Worm (Caenorhabditis elegans): ENCODE measurements around the gene jmjd-5.
A peak's percentile ranks its signal among the peaks of the same experiment; 100 is the strongest.

The jmjd-5 gene

ce11 chrV:11172667-11173066 is 45.4 kb downstream of the jmjd-5 start (continued):
- TF ChIP-seq C16A3.4 (tag; optimal IDR thresholded peaks at IDR 0.05) (no peak), jun-1 (tag; optimal IDR thresholded peaks at IDR 0.05) (no peak), nhr-84 (tag; optimal IDR thresholded peaks at IDR 0.05) (no peak), nhr-90 (tag; optimal IDR thresholded peaks at IDR 0.05; ENCODE audit: poor library complexity) (no peak), hlh-4 (tag; optimal IDR thresholded peaks at IDR 0.05) (no peak), lin-14 (GFP tag; optimal IDR thresholded peaks at IDR 0.05) (peak; percentile 53), ztf-4 (tag; optimal IDR thresholded peaks at IDR 0.05) (no peak)

DNA sequence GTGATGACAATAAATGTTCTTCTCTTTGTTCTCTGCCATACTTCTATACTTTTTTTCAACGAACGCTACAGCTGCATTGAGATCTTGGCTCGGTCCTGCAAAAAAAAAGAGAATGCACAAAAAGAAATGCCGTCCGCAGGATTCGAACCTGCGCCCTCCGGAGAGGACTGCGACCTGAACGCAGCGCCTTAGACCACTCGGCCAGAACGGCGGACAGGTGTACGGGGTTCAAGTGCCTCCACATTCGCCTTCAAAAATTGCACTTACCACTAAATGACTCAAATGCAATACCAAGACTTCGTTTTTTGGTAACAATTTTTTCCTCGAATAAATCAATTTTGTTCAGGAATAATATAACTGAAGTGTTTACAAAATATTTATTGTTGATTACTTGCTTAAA is 47.4 kb downstream of the jmjd-5 start:
- peak; percentile 93 for TF ChIP-seq snpc-4 (tag; optimal IDR thresholded peaks at IDR 0.05)
- TF ChIP-seq nhr-71 (tag; optimal IDR thresholded peaks at IDR 0.05), result peak; percentile 44
- peak; percentile 61 for TF ChIP-seq rnt-1 (tag; optimal IDR thresholded peaks at IDR 0.05)
- TF ChIP-seq lin-35 (GFP tag; optimal IDR thresholded peaks at IDR 0.05), result peak in 1 of 2 experiments; percentile 32
- TF ChIP-seq lin-39 (tag; optimal IDR thresholded peaks at IDR 0.05), result no peak
- peak; percentile 41 for TF ChIP-seq nhr-19 (GFP tag; conservative IDR thresholded peaks at IDR 0.05)
- TF ChIP-seq snu-23 (GFP tag; optimal IDR thresholded peaks at IDR 0.05), result peak; percentile 53
- peak in 1 of 2 experiments; percentile 2 for TF ChIP-seq efl-1 (optimal IDR thresholded peaks at IDR 0.05)
- peak in 1 of 2 experiments; percentile 94 for TF ChIP-seq efl-1 (GFP tag; optimal IDR thresholded peaks at IDR 0.05 in 1 of 2)
- no peak for TF ChIP-seq C16A3.4 (tag; optimal IDR thresholded peaks at IDR 0.05)
- peak; percentile 5 for TF ChIP-seq swsn-7 (tag; optimal IDR thresholded peaks at IDR 0.05)
- TF ChIP-seq ets-5 (GFP tag; IDR thresholded peaks at IDR 0.05), result no peak
- peak; percentile 23 for TF ChIP-seq nhr-90 (tag; optimal IDR thresholded peaks at IDR 0.05; ENCODE audit: poor library complexity)
- peak; percentile 34 for TF ChIP-seq lin-14 (GFP tag; optimal IDR thresholded peaks at IDR 0.05)
- TF ChIP-seq nhr-47 (tag; optimal IDR thresholded peaks at IDR 0.05), result peak; percentile 25
- no peak for TF ChIP-seq hlh-4 (tag; optimal IDR thresholded peaks at IDR 0.05)
- TF ChIP-seq jun-1 (tag; optimal IDR thresholded peaks at IDR 0.05), result no peak
- TF ChIP-seq lsy-2 (tag; optimal IDR thresholded peaks at IDR 0.05), result peak in 1 of 2 experiments; percentile 8
- no peak for TF ChIP-seq mdl-1 (tag; optimal IDR thresholded peaks at IDR 0.05)
- TF ChIP-seq grh-1 (GFP tag; IDR thresholded peaks at IDR 0.05), result no peak

DNA sequence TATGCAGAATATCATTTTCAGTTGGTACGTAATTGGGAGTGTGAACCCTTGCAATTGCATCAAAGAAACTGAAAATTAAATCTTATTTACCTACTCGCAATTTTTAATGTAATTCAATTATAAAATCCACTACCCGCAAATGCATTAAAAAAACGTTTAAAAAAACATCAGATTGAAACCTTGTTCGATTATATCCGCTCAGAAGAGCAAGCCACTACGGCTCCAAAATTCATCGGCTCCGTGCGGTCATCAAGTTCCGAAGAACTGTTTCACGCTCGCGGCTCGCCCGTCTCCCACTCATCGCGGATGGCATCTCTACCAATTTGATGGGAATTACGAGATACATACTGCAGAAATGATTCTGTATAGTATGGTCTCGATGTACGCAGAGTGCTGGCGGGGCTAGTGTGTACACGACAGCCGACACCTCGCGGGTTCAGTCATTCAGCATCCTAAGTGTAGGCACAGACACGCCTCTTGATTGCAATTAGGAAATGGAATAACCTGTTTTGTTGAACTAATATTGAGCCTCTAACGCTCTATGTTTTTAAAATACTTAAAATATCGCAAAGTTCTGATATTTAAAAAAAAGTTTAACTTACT is 48.1 kb downstream of the jmjd-5 start:
- peak; percentile 32 for TF ChIP-seq lin-14 (GFP tag; optimal IDR thresholded peaks at IDR 0.05)
- peak; percentile 32 for TF ChIP-seq snu-23 (GFP tag; optimal IDR thresholded peaks at IDR 0.05)
- peak; percentile 60 for TF ChIP-seq rnt-1 (tag; optimal IDR thresholded peaks at IDR 0.05)
- peak; percentile 96 for TF ChIP-seq snpc-4 (tag; optimal IDR thresholded peaks at IDR 0.05)
- peak; percentile 39 for TF ChIP-seq nhr-47 (tag; optimal IDR thresholded peaks at IDR 0.05)
- TF ChIP-seq grh-1 (GFP tag; IDR thresholded peaks at IDR 0.05), result peak; percentile 68
- peak; percentile 21 for TF ChIP-seq nhr-77 (tag; optimal IDR thresholded peaks at IDR 0.05)
- TF ChIP-seq lsy-2 (tag; optimal IDR thresholded peaks at IDR 0.05), result peak in 1 of 2 experiments; percentile 6
- TF ChIP-seq nhr-85 (tag), result peak; percentile 83
- TF ChIP-seq nhr-90 (tag; optimal IDR thresholded peaks at IDR 0.05; ENCODE audit: poor library complexity), result peak; percentile 67
- TF ChIP-seq elt-2 (tag; optimal IDR thresholded peaks at IDR 0.05), result peak; percentile 56
- TF ChIP-seq nhr-71 (tag; optimal IDR thresholded peaks at IDR 0.05), result peak; percentile 69
- TF ChIP-seq nhr-19 (GFP tag; conservative IDR thresholded peaks at IDR 0.05), result peak; percentile 71
- peak; percentile 47 for TF ChIP-seq swsn-7 (tag; optimal IDR thresholded peaks at IDR 0.05)
- peak in 1 of 2 experiments; percentile 19 for TF ChIP-seq efl-1 (optimal IDR thresholded peaks at IDR 0.05)
- peak in 1 of 2 experiments; percentile 72 for TF ChIP-seq efl-1 (GFP tag; optimal IDR thresholded peaks at IDR 0.05 in 1 of 2)
- TF ChIP-seq nhr-20 (tag; optimal IDR thresholded peaks at IDR 0.05), result peak; percentile 59

ce11 chrV:11176693-11177304 is 49.5 kb downstream of the jmjd-5 start:
- TF ChIP-seq mdl-1 (tag; optimal IDR thresholded peaks at IDR 0.05) (peak in 1 of 2 experiments; percentile 16), grh-1 (GFP tag; IDR thresholded peaks at IDR 0.05) (peak; percentile 46), nhr-20 (tag; optimal IDR thresholded peaks at IDR 0.05) (peak; percentile 74), nhr-47 (tag; optimal IDR thresholded peaks at IDR 0.05) (peak; percentile 76), xbp-1 (tag; optimal IDR thresholded peaks at IDR 0.05) (peak; percentile 10), lin-39 (tag; optimal IDR thresholded peaks at IDR 0.05) (peak; percentile 17), snu-23 (GFP tag; optimal IDR thresholded peaks at IDR 0.05) (peak; percentile 60), rnt-1 (tag; optimal IDR thresholded peaks at IDR 0.05) (peak; percentile 82), lin-13 (GFP tag; optimal IDR thresholded peaks at IDR 0.05) (peak; percentile 32), swsn-7 (tag; optimal IDR thresholded peaks at IDR 0.05) (peak; percentile 65), nhr-71 (tag; optimal IDR thresholded peaks at IDR 0.05) (peak; percentile 82), nhr-19 (GFP tag; conservative IDR thresholded peaks at IDR 0.05) (peak; percentile 88), elt-3 (tag; optimal IDR thresholded peaks at IDR 0.05) (peak in 4 of 6 experiments; percentile 16 to 55 (median 40)), elt-2 (tag; optimal IDR thresholded peaks at IDR 0.05) (peak; percentile 93), efl-1 (optimal IDR thresholded peaks at IDR 0.05) (peak in 1 of 2 experiments; percentile 17), efl-1 (GFP tag; optimal IDR thresholded peaks at IDR 0.05 in 1 of 2) (peak in 1 of 2 experiments; percentile 85), nhr-90 (tag; optimal IDR thresholded peaks at IDR 0.05; ENCODE audit: poor library complexity) (peak; percentile 82), lin-14 (GFP tag; optimal IDR thresholded peaks at IDR 0.05) (peak; percentile 64), lin-35 (GFP tag; optimal IDR thresholded peaks at IDR 0.05) (peak in 1 of 2 experiments; percentile 29), lsy-2 (tag; optimal IDR thresholded peaks at IDR 0.05) (peak in 1 of 2 experiments; percentile 11), ceh-88 (GFP tag; IDR thresholded peaks at IDR 0.05) (0 out of 2 replicates have a peak, but pooled peaks have one; percentile 2), snpc-4 (tag; optimal IDR thresholded peaks at IDR 0.05) (peak; percentile 97), nhr-77 (tag; optimal IDR thresholded peaks at IDR 0.05) (peak; percentile 13), nhr-85 (tag) (peak; percentile 86)

Measured in whole organism, L1 larva.